Fruit fly (Drosophila melanogaster) whole organism, embryonic: ENCODE results near the gene SelT.

Source experiments
- Bteb2 ChIP-seq: fragments of 200-800 bp; sonication (Bioruptor generic); optimal IDR thresholded peaks from 2 replicates; lab custom pipeline; 2016; ENCODE audit warnings: missing biosample characterization, missing genetic modification characterization
- CG11456 ChIP-seq: fragments of 200-800 bp; sonication (Bioruptor generic); IDR thresholded peaks from 3 replicates; pipeline ENCODE4 v1.3.6; 2022; ENCODE audit warnings: missing biosample characterization, missing genetic modification characterization
- CG11504 ChIP-seq: fragments of 200-800 bp; sonication (Bioruptor generic); optimal IDR thresholded peaks from 3 replicates; lab custom pipeline; 2019; ENCODE audit warnings: missing biosample characterization, mild to moderate bottlenecking, missing genetic modification characterization, moderate library complexity
- CG14014 ChIP-seq: fragments of 200-800 bp; sonication (Bioruptor generic); IDR thresholded peaks from 2 replicates; pipeline ENCODE4 v1.3.6; 2022; ENCODE audit warnings: missing biosample characterization, missing genetic modification characterization
- CG1602 ChIP-seq: fragments of 200-800 bp; sonication (Bioruptor generic); optimal IDR thresholded peaks from 3 replicates; lab custom pipeline; 2016; ENCODE audit warnings: missing biosample characterization, missing genetic modification characterization
- CG16779 ChIP-seq: fragments of 200-800 bp; sonication (Bioruptor generic); IDR thresholded peaks from 2 replicates; pipeline ENCODE4 v1.3.6; 2022; ENCODE audit warnings: missing biosample characterization, missing genetic modification characterization
- CG17912 ChIP-seq: fragments of 200-800 bp; sonication (Bioruptor generic); optimal IDR thresholded peaks from 2 replicates; lab custom pipeline; 2018; ENCODE audit warnings: missing biosample characterization, mild to moderate bottlenecking, missing genetic modification characterization
- CG18262 ChIP-seq: fragments of 200-800 bp; optimal IDR thresholded peaks from 3 replicates; lab custom pipeline; 2019; ENCODE audit warnings: missing biosample characterization, mild to moderate bottlenecking, missing genetic modification characterization, moderate library complexity
- CG18599 ChIP-seq: fragments of 200-800 bp; sonication (Bioruptor generic); optimal IDR thresholded peaks from 3 replicates; lab custom pipeline; 2017; ENCODE audit warnings: missing biosample characterization, missing genetic modification characterization, mild to moderate bottlenecking, moderate library complexity, missing genetic modification reagents
- CG2678 ChIP-seq: fragments of 200-800 bp; sonication (Bioruptor generic); optimal IDR thresholded peaks from 3 replicates; lab custom pipeline; 2019; ENCODE audit warnings: missing biosample characterization, mild to moderate bottlenecking, missing genetic modification characterization, moderate library complexity
- CG32772 ChIP-seq: fragments of 200-800 bp; sonication (Bioruptor generic); IDR thresholded peaks from 2 replicates; pipeline ENCODE4 v1.3.6; 2022; ENCODE audit warnings: missing biosample characterization, missing genetic modification characterization
- CG34376 ChIP-seq: fragments of 200-800 bp; sonication (Bioruptor generic); optimal IDR thresholded peaks from 2 replicates; lab custom pipeline; 2018; ENCODE audit warnings: missing biosample characterization, mild to moderate bottlenecking, missing genetic modification characterization
- CG34422 ChIP-seq: fragments of 200-800 bp; sonication (Bioruptor generic); IDR thresholded peaks from 3 replicates; pipeline ENCODE4 v1.3.6; 2022; ENCODE audit warnings: missing biosample characterization, missing genetic modification characterization
- CG7556 ChIP-seq: fragments of 200-800 bp; sonication (Bioruptor generic); optimal IDR thresholded peaks from 2 replicates; lab custom pipeline; 2017; ENCODE audit warnings: missing biosample characterization, mild to moderate bottlenecking, missing genetic modification characterization
- CG9932 ChIP-seq: fragments of 200-800 bp; sonication (Bioruptor generic); IDR thresholded peaks from 2 replicates; pipeline ENCODE4 v1.3.6; 2022; ENCODE audit warnings: missing biosample characterization, missing genetic modification characterization
- D19B ChIP-seq: fragments of 200-800 bp; sonication (Bioruptor generic); optimal IDR thresholded peaks from 2 replicates; lab custom pipeline; 2017; ENCODE audit warnings: missing biosample characterization, mild to moderate bottlenecking, missing genetic modification characterization
- Deaf1 ChIP-seq: fragments of 200-800 bp; optimal IDR thresholded peaks from 3 replicates; lab custom pipeline; 2019; ENCODE audit warnings: missing biosample characterization, mild to moderate bottlenecking, missing genetic modification characterization, moderate library complexity
- Dll ChIP-seq: fragments of 200-800 bp; sonication (Bioruptor generic); IDR thresholded peaks from 4 replicates; pipeline ENCODE4 v1.3.6; 2022; ENCODE audit warnings: missing biosample characterization, missing genetic modification characterization; ENCODE audit not compliant: partially characterized antibody
- Doc3 ChIP-seq: fragments of 200-800 bp; sonication (Bioruptor generic); IDR thresholded peaks from 3 replicates; pipeline ENCODE4 v1.3.6; 2022; ENCODE audit warnings: missing biosample characterization, missing genetic modification characterization; ENCODE audit not compliant: partially characterized antibody
- Drgx ChIP-seq: fragments of 200-800 bp; sonication (Bioruptor generic); IDR thresholded peaks from 2 replicates; pipeline ENCODE4 v1.3.6; 2022; ENCODE audit warnings: missing biosample characterization, missing genetic modification characterization
- Ets65A ChIP-seq: fragments of 200-800 bp; sonication (Bioruptor generic); peaks from one replicate; lab custom pipeline; 2016; ENCODE audit warnings: missing biosample characterization, missing genetic modification characterization
- Hand ChIP-seq: fragments of 200-800 bp; sonication (Bioruptor generic); optimal IDR thresholded peaks from 2 replicates; lab custom pipeline; 2017; ENCODE audit warnings: mild to moderate bottlenecking, missing biosample characterization, missing genetic modification reagents, missing genetic modification characterization
- Hr51 ChIP-seq, 2 experiments: fragments of 200-800 bp; sonication (Bioruptor generic); optimal IDR thresholded peaks; 2 replicates in 1 of 2; 3 replicates in 1 of 2; lab custom pipeline; 2016 to 2018; ENCODE audit warnings: missing biosample characterization in 2 of 2, missing genetic modification characterization in 2 of 2, mild to moderate bottlenecking in 1 of 2, moderate library complexity in 1 of 2
- Jarid2 ChIP-seq: fragments of 200-800 bp; sonication (Bioruptor generic); optimal IDR thresholded peaks from 3 replicates; lab custom pipeline; 2017; ENCODE audit warnings: mild to moderate bottlenecking, missing biosample characterization, missing genetic modification reagents, missing genetic modification characterization
- Nf-YB ChIP-seq: fragments of 200-800 bp; sonication (Bioruptor generic); optimal IDR thresholded peaks from 3 replicates; lab custom pipeline; 2019; ENCODE audit warnings: missing biosample characterization, mild to moderate bottlenecking, missing genetic modification characterization, moderate library complexity
- Nf-YC ChIP-seq: fragments of 200-800 bp; optimal IDR thresholded peaks from 3 replicates; lab custom pipeline; 2019; ENCODE audit warnings: missing biosample characterization, mild to moderate bottlenecking, missing genetic modification characterization, moderate library complexity
- Pdp1 ChIP-seq, 2 experiments: fragments of 200-800 bp; sonication (Bioruptor generic); optimal IDR thresholded peaks; 3 replicates each; lab custom pipeline; 2016; ENCODE audit warnings: missing biosample characterization in 2 of 2, missing genetic modification characterization in 2 of 2, mild to moderate bottlenecking in 1 of 2, moderate library complexity in 1 of 2
- cg ChIP-seq: fragments of 200-800 bp; sonication (Bioruptor generic); optimal IDR thresholded peaks from 3 replicates; lab custom pipeline; 2019; ENCODE audit warnings: missing biosample characterization, mild to moderate bottlenecking, missing genetic modification characterization, moderate library complexity
- chinmo ChIP-seq: fragments of 200-800 bp; sonication (Bioruptor generic); IDR thresholded peaks from 4 replicates; pipeline ENCODE4 v1.3.6; 2022; ENCODE audit warnings: missing biosample characterization, missing genetic modification characterization; ENCODE audit not compliant: partially characterized antibody
- cwo ChIP-seq: fragments of 200-800 bp; sonication (Bioruptor generic); optimal IDR thresholded peaks from 3 replicates; lab custom pipeline; 2017; ENCODE audit warnings: missing biosample characterization, missing genetic modification characterization, mild to moderate bottlenecking, moderate library complexity, missing genetic modification reagents
- eyg ChIP-seq: fragments of 200-800 bp; sonication (Bioruptor generic); optimal IDR thresholded peaks from 3 replicates; lab custom pipeline; 2016; ENCODE audit warnings: missing biosample characterization, missing genetic modification characterization
- ftz-f1 ChIP-seq: fragments of 200-800 bp; sonication (Bioruptor generic); optimal IDR thresholded peaks from 2 replicates; lab custom pipeline; 2016; ENCODE audit warnings: missing biosample characterization, missing genetic modification characterization
- gem ChIP-seq: fragments of 200-800 bp; sonication (Bioruptor generic); optimal IDR thresholded peaks from 2 replicates; lab custom pipeline; 2019; ENCODE audit warnings: missing biosample characterization, mild to moderate bottlenecking, missing genetic modification characterization, moderate library complexity
- grn ChIP-seq: fragments of 200-800 bp; sonication (Bioruptor generic); optimal IDR thresholded peaks from 3 replicates; lab custom pipeline; 2017; ENCODE audit warnings: missing biosample characterization, missing genetic modification characterization
- lilli ChIP-seq: fragments of 200-800 bp; sonication (Bioruptor generic); optimal IDR thresholded peaks from 3 replicates; lab custom pipeline; 2016; ENCODE audit warnings: missing biosample characterization, missing genetic modification characterization
- phol ChIP-seq: fragments of 200-800 bp; sonication (Bioruptor generic); optimal IDR thresholded peaks from 3 replicates; lab custom pipeline; 2018; ENCODE audit warnings: missing biosample characterization, mild to moderate bottlenecking, missing genetic modification characterization, moderate library complexity
- row ChIP-seq: fragments of 200-800 bp; sonication (Bioruptor generic); IDR thresholded peaks from 3 replicates; pipeline ENCODE4 v1.3.6; 2022; ENCODE audit warnings: missing biosample characterization, missing genetic modification characterization
- slou ChIP-seq: fragments of 200-800 bp; sonication (Bioruptor generic); optimal IDR thresholded peaks from 3 replicates; lab custom pipeline; 2016; ENCODE audit warnings: missing biosample characterization, missing genetic modification characterization
- sug ChIP-seq: fragments of 200-800 bp; optimal IDR thresholded peaks from 2 replicates; lab custom pipeline; 2019; ENCODE audit warnings: missing biosample characterization, mild to moderate bottlenecking, missing genetic modification characterization, moderate library complexity
- vfl ChIP-seq: fragments of 200-800 bp; sonication (Bioruptor generic); optimal IDR thresholded peaks from 2 replicates; lab custom pipeline; 2016; ENCODE audit warnings: missing biosample characterization, missing genetic modification characterization

The SelT gene

DNA sequence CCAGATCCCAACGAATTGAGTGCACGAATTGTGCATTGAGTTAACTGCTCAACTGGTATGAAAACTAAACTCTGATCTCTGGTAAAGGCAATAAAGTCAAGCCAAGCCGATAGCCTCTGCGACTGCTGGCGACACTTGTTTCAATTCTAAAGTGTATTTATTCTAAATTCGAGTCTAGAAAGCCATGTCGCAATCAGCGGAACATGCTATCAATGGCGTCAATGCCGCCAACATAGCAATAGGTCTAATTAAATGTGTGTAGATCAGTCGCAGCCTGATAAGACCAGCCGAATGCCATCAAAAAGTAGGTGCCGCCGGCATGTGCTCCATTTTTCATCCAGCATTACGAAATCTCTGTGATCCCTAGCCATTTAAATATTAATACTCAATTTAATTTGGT is 14.8 kb downstream of the SelT start:
- peak; percentile 8 for TF ChIP-seq Ets65A (GFP tag; lab: Kevin White, UChicago)
- TF ChIP-seq CG34376 (GFP tag; lab: Kevin White, UChicago), result peak; percentile 82
- no peak for TF ChIP-seq Hand (GFP tag; lab: Kevin White, UChicago)
- TF ChIP-seq Pdp1 (GFP tag; optimal IDR thresholded peaks at IDR 0.05; lab: Kevin White, UChicago), result peak in 1 of 2 experiments; percentile 27
- 0 out of 4 replicates have a peak, but pooled peaks have one; percentile 16 for TF ChIP-seq chinmo (GFP tag; lab: Robert Waterston, UW)
- no peak for TF ChIP-seq Dll (GFP tag; lab: Robert Waterston, UW)
- TF ChIP-seq Drgx (GFP tag; lab: Robert Waterston, UW), result no peak
- TF ChIP-seq cwo (GFP tag; lab: Kevin White, UChicago), result peak; percentile 34
- peak; percentile 50 for TF ChIP-seq sug (tag; lab: Kevin White, UChicago)

DNA sequence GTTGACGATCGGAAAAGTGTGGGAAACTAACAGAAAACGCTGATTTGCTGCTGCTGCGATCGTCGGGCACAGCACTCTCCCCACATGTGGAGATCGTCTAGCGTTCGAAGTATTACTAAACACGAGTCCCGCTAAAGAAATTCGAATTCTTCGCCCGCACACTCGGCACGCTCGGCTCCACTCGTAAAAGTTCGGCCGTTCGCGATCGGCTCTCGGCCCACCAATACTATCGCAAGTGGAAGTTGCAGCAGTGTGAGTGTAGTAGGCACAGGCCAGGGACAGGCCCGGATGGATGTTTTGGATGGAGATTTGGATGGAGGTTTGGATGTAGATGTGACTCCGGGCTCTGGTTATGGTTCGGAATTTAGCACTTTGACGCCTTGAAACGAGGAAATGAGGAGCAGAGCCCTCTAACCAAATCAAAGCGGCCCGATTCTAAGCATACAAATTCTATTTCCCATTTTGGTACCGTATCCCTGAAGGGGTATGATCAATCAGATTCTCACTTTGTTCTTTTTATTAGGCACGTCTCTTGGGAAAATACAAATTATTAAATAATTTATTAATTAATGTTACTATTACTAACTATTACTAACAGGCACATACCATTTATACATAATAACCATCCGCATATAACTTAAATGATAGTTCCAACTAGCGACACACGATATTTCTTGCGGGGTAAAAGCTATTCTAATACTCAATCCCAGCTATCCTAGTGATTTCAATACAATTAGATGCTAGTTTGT is 16.8 kb downstream of the SelT start:
- TF ChIP-seq CG11504 (peak; percentile 11), CG34376 (GFP tag; lab: Kevin White, UChicago) (peak; percentile 95), CG18599 (GFP tag; lab: Kevin White, UChicago) (peak; percentile 8), CG11456 (GFP tag; lab: Robert Waterston, UW) (no peak), phol (tag; lab: Kevin White, UChicago) (no peak), Doc3 (0 out of 3 replicates have a peak, but pooled peaks have one; percentile 30), CG14014 (no peak), CG9932 (GFP tag; lab: Robert Waterston, UW) (no peak), CG16779 (GFP tag; lab: Robert Waterston, UW) (no peak), row (peak; percentile 57; the same call in 2 of the 3 replicates), slou (GFP tag; lab: Kevin White, UChicago) (no peak), Deaf1 (tag; lab: Kevin White, UChicago) (peak; percentile 97), CG17912 (GFP tag; lab: Kevin White, UChicago) (no peak), eyg (GFP tag; lab: Kevin White, UChicago) (no peak), Nf-YB (peak; percentile 35), CG18262 (tag; lab: Kevin White, UChicago) (peak; percentile 0), grn (GFP tag; lab: Kevin White, UChicago) (no peak), Bteb2 (no peak), Jarid2 (GFP tag; lab: Kevin White, UChicago) (peak; percentile 33), lilli (peak; percentile 9), Hr51 (GFP tag; optimal IDR thresholded peaks at IDR 0.05; lab: Kevin White, UChicago) (peak in 1 of 2 experiments; percentile 0), CG2678 (tag; lab: Kevin White, UChicago) (peak; percentile 32), CG32772 (GFP tag; lab: Robert Waterston, UW) (no peak), D19B (GFP tag; lab: Kevin White, UChicago) (peak; percentile 92), gem (tag; lab: Kevin White, UChicago) (peak; percentile 44), CG1602 (GFP tag; lab: Kevin White, UChicago) (no peak), ftz-f1 (GFP tag; lab: Kevin White, UChicago) (peak; percentile 37), Nf-YC (tag; lab: Kevin White, UChicago) (peak; percentile 51), CG7556 (no peak), cg (GFP tag; lab: Kevin White, UChicago) (peak; percentile 46), CG34422 (GFP tag; lab: Robert Waterston, UW) (0 out of 3 replicates have a peak, but pooled peaks have one; percentile 20), sug (tag; lab: Kevin White, UChicago) (peak; percentile 55), vfl (GFP tag; lab: Kevin White, UChicago) (no peak)
